Fruit fly (Drosophila melanogaster): ENCODE measurements around the gene S1P.

DNA sequence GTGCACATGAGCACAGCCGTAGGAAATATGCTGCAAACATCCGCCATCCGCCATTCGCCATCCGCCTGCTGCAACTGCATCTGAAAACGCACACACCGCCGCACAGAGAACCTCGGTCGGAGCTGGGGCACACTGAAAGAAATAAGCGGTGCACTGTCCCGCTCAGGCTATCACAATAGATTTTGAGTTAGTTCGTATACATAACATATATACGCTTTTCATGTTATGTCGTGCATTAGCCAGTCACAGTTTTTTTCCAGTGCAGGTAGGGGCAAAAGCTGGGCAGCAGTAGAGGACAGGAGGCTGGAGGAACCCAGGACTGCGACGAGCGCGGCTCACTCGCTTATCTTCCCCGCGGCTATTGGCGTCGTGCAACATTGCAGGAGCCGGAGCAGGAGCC, 22.8 kb downstream of the S1P start:
- TF ChIP-seq odd (GFP tag; optimal IDR thresholded peaks at IDR 0.05) (no peak), sob (GFP tag; IDR thresholded peaks at IDR 0.05) (no peak), Med (GFP tag) (no peak), CG6272 (GFP tag; IDR thresholded peaks at IDR 0.05) (no peak), Dip2 (GFP tag; IDR thresholded peaks at IDR 0.05) (no peak), CG5180 (GFP tag; optimal IDR thresholded peaks at IDR 0.05) (no peak), Dref (GFP tag; IDR thresholded peaks at IDR 0.05) (no peak), pita (GFP tag; optimal IDR thresholded peaks at IDR 0.05) (no peak)
